Fruit fly (Drosophila melanogaster): ENCODE measurements around the gene CG11262.

Gene CG11262

DNA sequence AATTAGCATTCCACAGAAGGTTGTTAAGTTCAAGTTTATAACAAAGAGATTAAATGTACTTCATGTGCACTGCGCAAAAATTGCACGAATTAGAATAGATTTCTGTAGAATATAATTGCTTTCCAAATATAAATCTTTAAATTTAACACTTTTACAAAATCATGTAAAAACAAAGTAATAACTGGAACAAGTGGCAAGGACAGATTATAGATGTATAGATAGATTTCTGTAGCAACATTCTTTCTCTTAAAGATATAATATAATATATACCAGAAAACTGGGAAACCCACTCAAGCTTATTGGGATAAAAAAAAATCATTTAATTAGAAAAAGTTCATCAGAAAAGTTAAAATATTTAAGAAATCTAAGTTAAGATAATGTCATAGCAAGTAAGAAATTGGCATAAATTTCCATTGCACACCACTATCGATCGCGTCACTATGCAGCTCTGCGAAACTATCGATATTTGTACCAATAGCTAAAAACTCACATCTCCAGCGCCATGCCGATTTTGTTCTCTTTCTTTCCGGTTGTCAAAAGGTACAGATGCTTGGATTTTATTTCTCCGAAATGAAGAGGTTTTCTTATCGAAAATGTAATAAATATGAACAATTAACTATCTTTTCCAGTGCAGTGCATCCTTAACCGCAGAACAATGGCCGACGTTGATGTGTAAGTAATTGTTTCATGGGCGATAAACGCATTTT lies 28.1 kb downstream of the CG11262 start, which contains the start of gene RpS12 (continued):
- TF ChIP-seq CG6792 (GFP tag; optimal IDR thresholded peaks at IDR 0.05): peak; percentile 47
- TF ChIP-seq CG10631 (GFP tag; optimal IDR thresholded peaks at IDR 0.05): peak; percentile 69
- peak; percentile 74 for TF ChIP-seq vri (GFP tag; optimal IDR thresholded peaks at IDR 0.05)
- TF ChIP-seq CG32006 (GFP tag; optimal IDR thresholded peaks at IDR 0.05): peak; percentile 48
- TF ChIP-seq CG6854 (GFP tag; optimal IDR thresholded peaks at IDR 0.05): peak; percentile 90
- TF ChIP-seq Sox15 (GFP tag; optimal IDR thresholded peaks at IDR 0.05): peak; percentile 21
- TF ChIP-seq svp (GFP tag): peak; percentile 65
- peak; percentile 36 for TF ChIP-seq CG3032 (tag; optimal IDR thresholded peaks at IDR 0.05)
- TF ChIP-seq Ets21C (GFP tag; optimal IDR thresholded peaks at IDR 0.05): peak; percentile 47
- TF ChIP-seq CG11902 (GFP tag; optimal IDR thresholded peaks at IDR 0.05): no peak
- TF ChIP-seq Gug (GFP tag; IDR thresholded peaks at IDR 0.05): no peak; the same call in 1 of the 2 replicates
- peak; percentile 57 for TF ChIP-seq OdsH (GFP tag; optimal IDR thresholded peaks at IDR 0.05)
- peak; percentile 3 for TF ChIP-seq dac (GFP tag; optimal IDR thresholded peaks at IDR 0.05)
- peak; percentile 26 for TF ChIP-seq spab (GFP tag; optimal IDR thresholded peaks at IDR 0.05)
- TF ChIP-seq CG4318 (GFP tag; optimal IDR thresholded peaks at IDR 0.05): peak; percentile 40
- peak; percentile 43 for TF ChIP-seq Smox (GFP tag; optimal IDR thresholded peaks at IDR 0.05)

- TF ChIP-seq Hr4 (GFP tag; optimal IDR thresholded peaks at IDR 0.05) (no peak), CG15336 (GFP tag; IDR thresholded peaks at IDR 0.05) (no peak), lz (GFP tag; optimal IDR thresholded peaks at IDR 0.05) (no peak), OdsH (GFP tag; optimal IDR thresholded peaks at IDR 0.05) (no peak)
Observed at dm6 chr3L:13026337-13026736, 31.4 kb downstream of the CG11262 start, which contains the start of gene Zmynd10. Gene Zmynd10 (minus strand): TSS chr3L:13026437.

DNA sequence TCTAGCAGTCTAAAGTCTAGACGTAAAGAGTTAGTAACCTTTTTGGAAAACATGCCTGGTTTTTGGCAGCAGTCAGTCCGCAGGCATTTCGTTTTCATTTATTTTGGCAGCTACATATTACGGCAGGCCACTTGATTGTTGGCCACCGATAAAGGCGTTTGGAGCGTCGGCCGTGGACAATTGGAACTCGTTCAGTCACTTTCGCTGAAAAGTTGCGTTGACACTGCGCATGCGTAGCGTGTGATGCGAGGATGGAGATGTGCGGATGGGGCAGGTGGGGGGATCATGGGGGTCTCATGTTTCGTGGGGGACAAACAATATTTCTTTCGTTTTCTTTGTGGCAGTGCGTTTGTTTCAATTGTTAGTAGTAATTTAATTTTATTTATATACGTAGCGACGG lies 31.9 kb downstream of the CG11262 start:
- peak; percentile 85 for TF ChIP-seq Blimp-1 (GFP tag; optimal IDR thresholded peaks at IDR 0.05)
- no peak for TF ChIP-seq eg (GFP tag; IDR thresholded peaks at IDR 0.05)

- TF ChIP-seq CG32006 (GFP tag; optimal IDR thresholded peaks at IDR 0.05): no peak
Observed at dm6 chr3L:13027333-13027732, 32.4 kb downstream of the CG11262 start.

DNA sequence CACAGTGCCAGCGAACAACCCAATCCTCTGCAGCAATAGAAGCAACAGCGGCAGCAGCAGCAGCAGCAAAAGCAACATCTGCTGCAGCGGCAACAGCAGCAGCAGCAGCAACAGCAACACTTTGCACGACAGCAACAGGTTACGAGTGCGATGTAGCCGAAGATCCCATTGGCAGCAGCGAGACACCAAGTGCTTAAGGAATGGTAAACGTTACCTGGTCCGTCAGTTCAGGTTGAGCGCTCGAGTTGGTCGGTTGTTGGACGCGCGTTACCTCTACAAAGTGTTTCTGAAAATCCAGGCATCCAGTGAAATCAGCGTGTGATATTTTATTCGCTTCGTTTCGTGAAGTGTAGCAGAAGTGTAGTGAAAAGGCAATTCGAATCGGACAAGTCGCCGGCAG lies 33.8 kb downstream of the CG11262 start, which contains the start of gene CG17672:
TSS of gene CG17672 (plus strand) at position 223 of the 400 bp plus-strand sequence.
- TF ChIP-seq Smox (GFP tag; optimal IDR thresholded peaks at IDR 0.05) (no peak), CG4318 (GFP tag; optimal IDR thresholded peaks at IDR 0.05) (no peak), CG16779 (tag; optimal IDR thresholded peaks at IDR 0.05) (peak; percentile 9), Hr39 (GFP tag; optimal IDR thresholded peaks at IDR 0.05) (no peak), Sox102F (GFP tag; optimal IDR thresholded peaks at IDR 0.05) (peak; percentile 17), topi (GFP tag; optimal IDR thresholded peaks at IDR 0.05) (peak; percentile 6), vri (GFP tag; optimal IDR thresholded peaks at IDR 0.05) (no peak), CG6163 (GFP tag; IDR thresholded peaks at IDR 0.05) (peak; percentile 54; the same call in 1 of the 3 replicates), dsx (GFP tag; optimal IDR thresholded peaks at IDR 0.05; ENCODE audit: poor library complexity, severe bottlenecking) (peak; percentile 42), Met (GFP tag; optimal IDR thresholded peaks at IDR 0.05) (peak; percentile 22), CG15336 (GFP tag; IDR thresholded peaks at IDR 0.05) (peak; percentile 61; the same call in 1 of the 2 replicates), esn (GFP tag; optimal IDR thresholded peaks at IDR 0.05) (no peak), CG32006 (GFP tag; optimal IDR thresholded peaks at IDR 0.05) (no peak), eg (GFP tag; IDR thresholded peaks at IDR 0.05) (0 out of 3 replicates have a peak, but pooled peaks have one; percentile 59), fd85E (GFP tag; optimal IDR thresholded peaks at IDR 0.05) (no peak), CG6854 (GFP tag; optimal IDR thresholded peaks at IDR 0.05) (no peak), net (GFP tag; optimal IDR thresholded peaks at IDR 0.05) (peak; percentile 2), Lpt (GFP tag; optimal IDR thresholded peaks at IDR 0.05) (peak; percentile 2), CG1621 (tag; optimal IDR thresholded peaks at IDR 0.05) (peak; percentile 60), CG8119 (GFP tag; IDR thresholded peaks at IDR 0.05) (peak; percentile 29; the same call in 1 of the 3 replicates), Eip78C (GFP tag) (peak; percentile 49), CG3919 (GFP tag; optimal IDR thresholded peaks at IDR 0.05) (peak; percentile 79), Eip75B (GFP tag; optimal IDR thresholded peaks at IDR 0.05) (peak; percentile 6), ss (GFP tag; optimal IDR thresholded peaks at IDR 0.05) (peak in 1 of 2 experiments; percentile 40), CG6808 (GFP tag; optimal IDR thresholded peaks at IDR 0.05) (no peak)
